Worm (Caenorhabditis elegans) whole organism, late embryonic: Measurements from ENCODE around the gene fbxa-152.

Experiments used
- K09A11.1 ChIP-seq: sonication (generic microtip); optimal IDR thresholded peaks from 2 replicates; lab custom pipeline; 2017; ENCODE audit warnings: antibody characterized with exemption, mild to moderate bottlenecking, missing genetic modification characterization, missing compliant biosample characterization; ENCODE audit not compliant: insufficient read depth
- ceh-2 ChIP-seq: sonication (generic microtip); optimal IDR thresholded peaks from 2 replicates; lab custom pipeline; 2016; ENCODE audit warnings: missing genotype, missing genetic modification characterization, missing compliant biosample characterization
- ceh-24 ChIP-seq: sonication (generic microtip); optimal IDR thresholded peaks from 2 replicates; lab custom pipeline; 2016; ENCODE audit warnings: mild to moderate bottlenecking, missing genetic modification characterization, missing compliant biosample characterization
- ceh-30 ChIP-seq: fragments of 150-350 bp; optimal IDR thresholded peaks from 2 replicates; lab custom pipeline; 2014; ENCODE audit warnings: missing biosample characterization, missing genetic modification characterization
- ceh-6 ChIP-seq: fragments of 200-800 bp; sonication (Bioruptor generic); optimal IDR thresholded peaks from 2 replicates; lab custom pipeline; 2018; ENCODE audit warnings: mild to moderate bottlenecking, missing genetic modification characterization, missing compliant biosample characterization
- ceh-9 ChIP-seq: sonication (generic microtip); optimal IDR thresholded peaks from 2 replicates; lab custom pipeline; 2016; ENCODE audit warnings: mild to moderate bottlenecking, missing genetic modification characterization, inconsistent platforms, missing compliant biosample characterization
- dve-1 ChIP-seq: sonication (generic microtip); optimal IDR thresholded peaks from 2 replicates; lab custom pipeline; 2017; ENCODE audit warnings: antibody characterized with exemption, mild to moderate bottlenecking, missing genetic modification characterization, missing compliant biosample characterization
- fkh-10 ChIP-seq: fragments of 150-350 bp; optimal IDR thresholded peaks from 2 replicates; lab custom pipeline; 2014; ENCODE audit warnings: missing biosample characterization, missing genetic modification reagents, missing genetic modification characterization
- hlh-13 ChIP-seq: fragments of 200-800 bp; sonication (Bioruptor generic); optimal IDR thresholded peaks from 2 replicates; lab custom pipeline; 2018; ENCODE audit warnings: mild to moderate bottlenecking, missing genetic modification characterization, missing compliant biosample characterization
- madf-2 ChIP-seq: sonication (generic microtip); optimal IDR thresholded peaks from 2 replicates; lab custom pipeline; 2017; ENCODE audit warnings: missing genetic modification characterization, missing compliant biosample characterization
- nfya-1 ChIP-seq: sonication (generic microtip); optimal IDR thresholded peaks from 2 replicates; lab custom pipeline; 2017; ENCODE audit warnings: missing genetic modification characterization, mild to moderate bottlenecking, missing compliant biosample characterization, antibody characterized with exemption, moderate library complexity
- odd-2 ChIP-seq: sonication (generic microtip); optimal IDR thresholded peaks from 2 replicates; lab custom pipeline; 2017; ENCODE audit warnings: antibody characterized with exemption, mild to moderate bottlenecking, missing genetic modification characterization, missing compliant biosample characterization
- pax-1 ChIP-seq: fragments of 150-350 bp; optimal IDR thresholded peaks from 2 replicates; lab custom pipeline; 2014; ENCODE audit warnings: missing biosample characterization, missing genetic modification characterization
- unc-86 ChIP-seq: sonication (generic microtip); optimal IDR thresholded peaks from 2 replicates; lab custom pipeline; 2016; ENCODE audit warnings: missing genetic modification characterization, missing compliant biosample characterization

- TF ChIP-seq hlh-13 (GFP tag; lab: Kevin White, UChicago) (no peak), ceh-6 (no peak), ceh-24 (tag; lab: Kevin White, UChicago) (no peak), unc-86 (tag; lab: Kevin White, UChicago) (no peak), odd-2 (tag; lab: Kevin White, UChicago) (no peak), fkh-10 (GFP tag; lab: Kevin White, UChicago) (no peak), dve-1 (tag; lab: Kevin White, UChicago) (no peak), ceh-2 (no peak), nfya-1 (no peak), pax-1 (tag; lab: Kevin White, UChicago) (no peak), ceh-9 (tag; lab: Kevin White, UChicago) (no peak), madf-2 (tag; lab: Kevin White, UChicago) (no peak), ceh-30 (tag; lab: Kevin White, UChicago) (no peak), K09A11.1 (tag; lab: Kevin White, UChicago) (no peak)
Observed at ce11 chrV:15644575-15644974, 42.4 kb upstream of the fbxa-152 start, which contains the start of gene str-23.
